Fruit fly (Drosophila melanogaster): ENCODE results near the gene promL.

- TF ChIP-seq Nf-YC (tag; optimal IDR thresholded peaks at IDR 0.05) (no peak), Camta (GFP tag; optimal IDR thresholded peaks at IDR 0.05) (no peak), pnt (GFP tag; optimal IDR thresholded peaks at IDR 0.05) (no peak), cato (GFP tag; optimal IDR thresholded peaks at IDR 0.05; ENCODE audit: borderline replicate concordance) (no peak), GATAe (GFP tag; conservative IDR thresholded peaks at IDR 0.05) (no peak), CG12299 (tag; optimal IDR thresholded peaks at IDR 0.05) (no peak)
Measured at dm6 chr3L:3089012-3089411, 38.5 kb downstream of the promL start.
